Worm (Caenorhabditis elegans) whole organism, mixed stage, embryonic: ENCODE data around the gene K07E3.2.
A peak's percentile ranks its signal among the peaks of the same experiment; 100 is the strongest.

ENCODE experiments used
- M03D4.4 ChIP-seq: sonication (generic microtip); optimal IDR thresholded peaks from 2 replicates; lab custom pipeline; 2017; ENCODE audit warnings: mild to moderate bottlenecking, missing genetic modification characterization, missing compliant biosample characterization
- bed-3 ChIP-seq: fragments of 200-800 bp; sonication (Bioruptor generic); optimal IDR thresholded peaks from 3 replicates; lab custom pipeline; 2018; ENCODE audit warnings: mild to moderate bottlenecking, missing genetic modification characterization, moderate library complexity, missing compliant biosample characterization
- blmp-1 ChIP-seq: fragments of 150-350 bp; optimal IDR thresholded peaks from 2 replicates; lab custom pipeline; 2014; ENCODE audit warnings: missing biosample characterization, missing genetic modification characterization
- ceh-39 ChIP-seq: fragments of 150-350 bp; optimal IDR thresholded peaks from 2 replicates; lab custom pipeline; 2014; ENCODE audit warnings: missing biosample characterization, missing genetic modification characterization
- ceh-43 ChIP-seq: fragments of 200-800 bp; sonication (Bioruptor generic); optimal IDR thresholded peaks from 2 replicates; lab custom pipeline; 2018; ENCODE audit warnings: mild to moderate bottlenecking, missing genetic modification characterization, moderate library complexity, missing compliant biosample characterization
- ceh-83 ChIP-seq: fragments of 200-800 bp; sonication (Bioruptor generic); optimal IDR thresholded peaks from 2 replicates; lab custom pipeline; 2018; ENCODE audit warnings: mild to moderate bottlenecking, missing genetic modification characterization, missing compliant biosample characterization
- ces-1 ChIP-seq: fragments of 150-350 bp; optimal IDR thresholded peaks from 2 replicates; lab custom pipeline; 2014; ENCODE audit warnings: missing biosample characterization, missing genetic modification reagents, missing genetic modification characterization
- cnd-1 ChIP-seq: fragments of 200-800 bp; sonication (Bioruptor generic); optimal IDR thresholded peaks from 2 replicates; lab custom pipeline; 2018; ENCODE audit warnings: mild to moderate bottlenecking, missing genetic modification characterization, missing compliant biosample characterization
- drap-1 ChIP-seq: fragments of 200-800 bp; sonication (Bioruptor generic); optimal IDR thresholded peaks from 3 replicates; lab custom pipeline; 2018; ENCODE audit warnings: mild to moderate bottlenecking, missing genetic modification characterization, missing compliant biosample characterization
- elt-1 ChIP-seq: sonication (generic microtip); optimal IDR thresholded peaks from 2 replicates; lab custom pipeline; 2017; ENCODE audit warnings: missing genetic modification characterization, mild to moderate bottlenecking, missing compliant biosample characterization, antibody characterized with exemption, moderate library complexity, borderline replicate concordance; ENCODE audit not compliant: insufficient read depth
- elt-3 ChIP-seq: fragments of 150-350 bp; optimal IDR thresholded peaks from 2 replicates; lab custom pipeline; 2014; ENCODE audit warnings: missing biosample characterization, missing genetic modification characterization
- flh-1 ChIP-seq: fragments of 200-800 bp; sonication (Bioruptor generic); optimal IDR thresholded peaks from 2 replicates; lab custom pipeline; 2018; ENCODE audit warnings: mild to moderate bottlenecking, missing genetic modification characterization, moderate library complexity, missing compliant biosample characterization
- ham-2 ChIP-seq: fragments of 200-800 bp; sonication (Bioruptor generic); optimal IDR thresholded peaks from 2 replicates; lab custom pipeline; 2018; ENCODE audit warnings: mild to moderate bottlenecking, missing genetic modification characterization, missing compliant biosample characterization
- hlh-1 ChIP-seq: fragments of 150-350 bp; optimal IDR thresholded peaks from 2 replicates; lab custom pipeline; 2014; ENCODE audit warnings: missing biosample characterization, missing genetic modification reagents, missing genetic modification characterization
- lin-13 ChIP-seq: fragments of 150-350 bp; optimal IDR thresholded peaks from 2 replicates; lab custom pipeline; 2014; ENCODE audit warnings: missing biosample characterization, missing genetic modification characterization
- lin-32 ChIP-seq: fragments of 200-800 bp; sonication (Bioruptor generic); optimal IDR thresholded peaks from 2 replicates; lab custom pipeline; 2018; ENCODE audit warnings: mild to moderate bottlenecking, missing genetic modification characterization, missing compliant biosample characterization
- lsy-2 ChIP-seq: fragments of 150-350 bp; optimal IDR thresholded peaks from 2 replicates; lab custom pipeline; 2014; ENCODE audit warnings: missing biosample characterization, missing genetic modification characterization
- mab-5 ChIP-seq: fragments of 150-350 bp; optimal IDR thresholded peaks from 2 replicates; lab custom pipeline; 2014; ENCODE audit warnings: missing biosample characterization, missing genetic modification characterization
- mep-1 ChIP-seq: fragments of 150-350 bp; optimal IDR thresholded peaks from 2 replicates; lab custom pipeline; 2017; ENCODE audit warnings: missing biosample characterization, missing genetic modification reagents, missing genetic modification characterization, inconsistent platforms
- mls-2 ChIP-seq: sonication (generic microtip); optimal IDR thresholded peaks from 2 replicates; lab custom pipeline; 2016; ENCODE audit warnings: mild to moderate bottlenecking, missing genetic modification characterization, moderate library complexity, missing compliant biosample characterization
- nhr-12 ChIP-seq: fragments of 150-350 bp; optimal IDR thresholded peaks from 2 replicates; lab custom pipeline; 2014; ENCODE audit warnings: missing biosample characterization, missing genetic modification characterization
- nhr-2 ChIP-seq: fragments of 150-350 bp; optimal IDR thresholded peaks from 2 replicates; lab custom pipeline; 2014; ENCODE audit warnings: missing biosample characterization, missing genetic modification characterization
- nhr-237 ChIP-seq: fragments of 150-350 bp; optimal IDR thresholded peaks from 2 replicates; lab custom pipeline; 2014; ENCODE audit warnings: missing biosample characterization, missing genetic modification characterization
- nhr-28 ChIP-seq: fragments of 150-350 bp; optimal IDR thresholded peaks from 2 replicates; lab custom pipeline; 2014; ENCODE audit warnings: missing biosample characterization, missing genetic modification characterization
- nhr-76 ChIP-seq: sonication (generic microtip); optimal IDR thresholded peaks from 2 replicates; lab custom pipeline; 2017; ENCODE audit warnings: missing biosample characterization, missing genetic modification characterization
- pha-4 ChIP-seq: fragments of 150-350 bp; optimal IDR thresholded peaks from 2 replicates; lab custom pipeline; 2018; ENCODE audit warnings: missing biosample characterization, missing genetic modification reagents, missing genetic modification characterization
- sem-2 ChIP-seq: fragments of 200-800 bp; sonication (Bioruptor generic); optimal IDR thresholded peaks from 2 replicates; lab custom pipeline; 2018; ENCODE audit warnings: mild to moderate bottlenecking, missing genetic modification characterization, missing compliant biosample characterization
- snpc-4 ChIP-seq: fragments of 150-350 bp; optimal IDR thresholded peaks from 2 replicates; lab custom pipeline; 2014; ENCODE audit warnings: missing biosample characterization, missing genetic modification characterization
- sptf-1 ChIP-seq: sonication (generic microtip); optimal IDR thresholded peaks from 2 replicates; lab custom pipeline; 2017; ENCODE audit warnings: mild to moderate bottlenecking, missing genetic modification characterization, moderate library complexity, missing compliant biosample characterization
- tbx-8 ChIP-seq: fragments of 200-800 bp; sonication (Bioruptor generic); optimal IDR thresholded peaks from 2 replicates; lab custom pipeline; 2018; ENCODE audit warnings: mild to moderate bottlenecking, missing genetic modification characterization, moderate library complexity, missing compliant biosample characterization
- unc-120 ChIP-seq: sonication (generic microtip); optimal IDR thresholded peaks from 2 replicates; lab custom pipeline; 2017; ENCODE audit warnings: missing genetic modification characterization, missing compliant biosample characterization; ENCODE audit not compliant: poor library complexity, severe bottlenecking
- unc-39 ChIP-seq: fragments of 150-350 bp; optimal IDR thresholded peaks from 2 replicates; lab custom pipeline; 2014; ENCODE audit warnings: missing biosample characterization, missing genetic modification characterization
- unc-62 ChIP-seq: fragments of 150-350 bp; optimal IDR thresholded peaks from 2 replicates; lab custom pipeline; 2014; ENCODE audit warnings: missing biosample characterization, missing genetic modification reagents, missing genetic modification characterization
- zip-8 ChIP-seq: fragments of 150-350 bp; optimal IDR thresholded peaks from 2 replicates; lab custom pipeline; 2014; ENCODE audit warnings: missing biosample characterization, missing genetic modification characterization
- ztf-11 ChIP-seq: fragments of 150-350 bp; optimal IDR thresholded peaks from 2 replicates; lab custom pipeline; 2014; ENCODE audit warnings: missing biosample characterization, missing genetic modification characterization

Gene K07E3.2

DNA sequence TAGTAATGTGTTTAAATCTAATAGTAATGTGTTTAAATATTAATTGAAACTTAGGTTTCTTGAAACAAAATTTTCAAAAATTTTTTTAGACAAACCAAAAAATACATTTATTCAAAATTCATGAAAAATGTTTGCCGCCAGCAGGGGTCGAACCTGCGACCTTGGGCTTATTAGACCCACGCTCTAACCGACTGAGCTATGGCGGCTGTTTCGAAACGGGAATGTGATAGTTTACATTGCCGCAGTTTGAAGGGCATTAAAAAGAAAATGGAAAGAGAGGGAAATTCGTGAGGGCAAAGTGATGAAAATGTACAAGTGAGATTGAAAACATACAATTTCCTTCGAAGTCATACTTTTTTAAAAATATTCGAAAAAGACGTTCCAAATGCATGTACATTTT is 52.4 kb downstream of the K07E3.2 start:
- no peak for TF ChIP-seq bed-3

DNA sequence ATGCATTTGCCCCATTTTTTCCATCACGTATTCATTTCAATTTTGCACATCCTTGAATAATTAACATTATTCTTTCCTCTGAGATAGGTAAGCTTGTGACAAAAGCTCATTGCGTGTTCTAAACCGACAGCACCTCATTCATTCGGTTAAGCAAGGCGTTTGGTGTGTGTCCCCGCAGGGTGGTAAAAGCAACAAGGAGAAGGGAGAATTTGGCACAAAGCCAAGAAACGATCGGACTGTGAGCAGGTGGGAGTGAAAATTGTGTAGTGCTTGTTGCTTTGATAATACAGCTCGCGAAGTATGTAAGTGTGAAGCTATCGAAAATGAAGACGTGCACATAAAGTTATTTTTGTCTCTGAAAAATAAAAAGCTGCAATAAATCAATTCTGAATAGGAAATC is 53.0 kb downstream of the K07E3.2 start:
- TF ChIP-seq elt-3 (tag; lab: Kevin White, UChicago) = no peak
- no peak for TF ChIP-seq bed-3
- no peak for TF ChIP-seq tbx-8 (GFP tag; lab: Kevin White, UChicago)
- peak; percentile 30 for TF ChIP-seq unc-62 (GFP tag; lab: Kevin White, UChicago)
- TF ChIP-seq pha-4 = peak; percentile 46
- no peak for TF ChIP-seq nhr-237 (tag; lab: Kevin White, UChicago)
- TF ChIP-seq blmp-1 (tag; lab: Kevin White, UChicago) = no peak
- no peak for TF ChIP-seq unc-39
- TF ChIP-seq nhr-28 (tag; lab: Kevin White, UChicago) = no peak
- peak; percentile 60 for TF ChIP-seq ham-2
- no peak for TF ChIP-seq flh-1 (GFP tag; lab: Kevin White, UChicago)
- no peak for TF ChIP-seq unc-120 (tag; lab: Kevin White, UChicago)
- no peak for TF ChIP-seq zip-8 (tag; lab: Kevin White, UChicago)
- no peak for TF ChIP-seq mab-5 (tag; lab: Kevin White, UChicago)
- no peak for TF ChIP-seq sem-2 (GFP tag; lab: Kevin White, UChicago)
- no peak for TF ChIP-seq nhr-12 (tag; lab: Kevin White, UChicago)
- TF ChIP-seq mep-1 (tag; lab: Kevin White, UChicago) = peak; percentile 94
- no peak for TF ChIP-seq ceh-83 (GFP tag; lab: Kevin White, UChicago)
- no peak for TF ChIP-seq mls-2 (tag; lab: Kevin White, UChicago)
- no peak for TF ChIP-seq M03D4.4 (tag; lab: Kevin White, UChicago)
- peak; percentile 12 for TF ChIP-seq nhr-2 (tag; lab: Kevin White, UChicago)
- peak; percentile 38 for TF ChIP-seq lin-32
- no peak for TF ChIP-seq drap-1 (GFP tag; lab: Kevin White, UChicago)
- TF ChIP-seq lsy-2 (tag; lab: Kevin White, UChicago) = peak; percentile 45
- peak; percentile 91 for TF ChIP-seq ztf-11 (tag; lab: Kevin White, UChicago)
- TF ChIP-seq sptf-1 (tag; lab: Kevin White, UChicago) = peak; percentile 58
- TF ChIP-seq ces-1 (GFP tag; lab: Kevin White, UChicago) = peak; percentile 18
- TF ChIP-seq snpc-4 (tag; lab: Kevin White, UChicago) = no peak
- no peak for TF ChIP-seq elt-1 (tag; lab: Kevin White, UChicago)
- peak; percentile 1 for TF ChIP-seq hlh-1 (tag; lab: Kevin White, UChicago)
- TF ChIP-seq ceh-39 (tag; lab: Kevin White, UChicago) = peak; percentile 68
- TF ChIP-seq lin-13 = peak; percentile 95
- TF ChIP-seq cnd-1 = peak; percentile 56
- no peak for TF ChIP-seq ceh-43
- TF ChIP-seq nhr-76 (tag; lab: Kevin White, UChicago) = no peak
